Fruit fly (Drosophila melanogaster) whole organism, embryonic: ENCODE data around the gene CG8891.

Experiments used
- Abd-B ChIP-seq: fragments of 200-800 bp; sonication (Bioruptor generic); optimal IDR thresholded peaks from 2 replicates; lab custom pipeline; 2018; ENCODE audit warnings: missing biosample characterization, mild to moderate bottlenecking, missing genetic modification characterization, moderate library complexity
- Atf-2 ChIP-seq: fragments of 200-800 bp; sonication (Bioruptor generic); optimal IDR thresholded peaks from 2 replicates; lab custom pipeline; 2016; ENCODE audit warnings: missing biosample characterization, missing genetic modification characterization
- Awh ChIP-seq: fragments of 200-800 bp; sonication (Bioruptor generic); IDR thresholded peaks from 2 replicates; pipeline ENCODE4, ENCODE4 v1.3.6; 2022; ENCODE audit warnings: missing biosample characterization, missing genetic modification characterization
- CG10147 ChIP-seq: fragments of 200-800 bp; sonication (Bioruptor generic); optimal IDR thresholded peaks from 2 replicates; lab custom pipeline; 2019; ENCODE audit warnings: missing biosample characterization, mild to moderate bottlenecking, missing genetic modification characterization, moderate library complexity
- CG10321 ChIP-seq: fragments of 200-800 bp; sonication (Bioruptor generic); IDR thresholded peaks from 2 replicates; pipeline ENCODE4 v1.3.6; 2022; ENCODE audit warnings: missing biosample characterization, missing genetic modification characterization
- CG11560 ChIP-seq: fragments of 200-800 bp; sonication (Bioruptor generic); IDR thresholded peaks from 3 replicates; pipeline ENCODE4 v1.3.6; 2022; ENCODE audit warnings: missing biosample characterization, missing genetic modification characterization
- CG11695 ChIP-seq: fragments of 200-800 bp; sonication (Bioruptor generic); IDR thresholded peaks from 3 replicates; pipeline ENCODE4 v1.3.6; 2022; ENCODE audit warnings: missing biosample characterization, missing genetic modification characterization
- CG12104 ChIP-seq: fragments of 200-800 bp; sonication (Bioruptor generic); optimal IDR thresholded peaks from 3 replicates; lab custom pipeline; 2016; ENCODE audit warnings: missing biosample characterization, missing genetic modification characterization
- CG12659 ChIP-seq: fragments of 200-800 bp; sonication (Bioruptor generic); optimal IDR thresholded peaks from 3 replicates; lab custom pipeline; 2017; ENCODE audit warnings: mild to moderate bottlenecking, missing biosample characterization, missing genetic modification reagents, missing genetic modification characterization
- CG16863 ChIP-seq: fragments of 200-800 bp; sonication (Bioruptor generic); optimal IDR thresholded peaks from 3 replicates; lab custom pipeline; 2016; ENCODE audit warnings: missing biosample characterization, missing genetic modification characterization
- CG17912 ChIP-seq: fragments of 200-800 bp; sonication (Bioruptor generic); optimal IDR thresholded peaks from 2 replicates; lab custom pipeline; 2018; ENCODE audit warnings: missing biosample characterization, mild to moderate bottlenecking, missing genetic modification characterization
- CG31441 ChIP-seq: fragments of 200-800 bp; sonication (Bioruptor generic); IDR thresholded peaks from 2 replicates; pipeline ENCODE4 v1.3.6; 2022; ENCODE audit warnings: missing biosample characterization, missing genetic modification characterization
- CG32767 ChIP-seq: fragments of 200-800 bp; sonication (Bioruptor generic); IDR thresholded peaks from 2 replicates; pipeline ENCODE4 v1.3.6; 2022; ENCODE audit warnings: missing biosample characterization, missing genetic modification characterization
- CG3726 ChIP-seq: fragments of 200-800 bp; sonication (Bioruptor generic); IDR thresholded peaks from 3 replicates; pipeline ENCODE4, ENCODE4 v1.3.6; 2022; ENCODE audit warnings: missing biosample characterization, missing genetic modification characterization
- CG4617 ChIP-seq: fragments of 200-800 bp; sonication (Bioruptor generic); optimal IDR thresholded peaks from 3 replicates; lab custom pipeline; 2016; ENCODE audit warnings: missing biosample characterization, missing genetic modification characterization, borderline replicate concordance
- CG6175 ChIP-seq: fragments of 200-800 bp; sonication (Bioruptor generic); IDR thresholded peaks from 3 replicates; pipeline ENCODE4 v1.3.6; 2022; ENCODE audit warnings: missing biosample characterization, missing genetic modification characterization
- CG7928 ChIP-seq: fragments of 200-800 bp; sonication (Bioruptor generic); optimal IDR thresholded peaks from 2 replicates; lab custom pipeline; 2017; ENCODE audit warnings: missing biosample characterization, mild to moderate bottlenecking, missing genetic modification characterization
- CG7987 ChIP-seq: fragments of 200-800 bp; sonication (Bioruptor generic); optimal IDR thresholded peaks from 2 replicates; lab custom pipeline; 2018; ENCODE audit warnings: missing biosample characterization, mild to moderate bottlenecking, missing genetic modification characterization, moderate library complexity
- CG8478 ChIP-seq: fragments of >200 bp; optimal IDR thresholded peaks from 2 replicates; lab custom pipeline; 2018
- CrebB ChIP-seq: fragments of 200-800 bp; sonication (Bioruptor generic); optimal IDR thresholded peaks from 3 replicates; lab custom pipeline; 2018; ENCODE audit warnings: missing biosample characterization, mild to moderate bottlenecking, missing genetic modification characterization
- Dad ChIP-seq: fragments of 200-800 bp; sonication (Bioruptor generic); optimal IDR thresholded peaks from 3 replicates; lab custom pipeline; 2016; ENCODE audit warnings: missing biosample characterization, missing genetic modification characterization
- Dfd ChIP-seq, 2 experiments: fragments of >200 bp; optimal IDR thresholded peaks; 2 replicates each; lab custom pipeline; 2017; ENCODE audit warnings: missing biosample characterization in 2 of 2, missing genetic modification characterization in 2 of 2
- Dll ChIP-seq: fragments of 200-800 bp; sonication (Bioruptor generic); IDR thresholded peaks from 4 replicates; pipeline ENCODE4 v1.3.6; 2022; ENCODE audit warnings: missing biosample characterization, missing genetic modification characterization; ENCODE audit not compliant: partially characterized antibody
- Fer3 ChIP-seq: fragments of 200-800 bp; sonication (Bioruptor generic); optimal IDR thresholded peaks from 2 replicates; lab custom pipeline; 2018; ENCODE audit warnings: missing biosample characterization, mild to moderate bottlenecking, missing genetic modification characterization, moderate library complexity
- Hr3 ChIP-seq: fragments of 200-800 bp; sonication (Bioruptor generic); optimal IDR thresholded peaks from 3 replicates; lab custom pipeline; 2016; ENCODE audit warnings: missing biosample characterization, missing genetic modification characterization
- Myb ChIP-seq: fragments of 200-800 bp; sonication (Bioruptor generic); optimal IDR thresholded peaks from 2 replicates; lab custom pipeline; 2016; ENCODE audit warnings: missing biosample characterization, missing genetic modification characterization
- Taf1 ChIP-seq: fragments of 200-800 bp; sonication (Bioruptor generic); IDR thresholded peaks from 2 replicates; pipeline ENCODE4 v1.3.6; 2022; ENCODE audit warnings: missing biosample characterization, missing genetic modification characterization
- Xbp1 ChIP-seq: fragments of 200-800 bp; sonication (Bioruptor generic); optimal IDR thresholded peaks from 3 replicates; lab custom pipeline; 2016; ENCODE audit warnings: missing biosample characterization, mild to moderate bottlenecking, missing genetic modification characterization
- ara ChIP-seq: fragments of 200-800 bp; sonication (Bioruptor generic); IDR thresholded peaks from 2 replicates; pipeline ENCODE4 v1.3.6; 2022; ENCODE audit warnings: missing biosample characterization, missing genetic modification characterization
- ash1 ChIP-seq: fragments of 200-800 bp; sonication (Bioruptor generic); optimal IDR thresholded peaks from 2 replicates; lab custom pipeline; 2018; ENCODE audit warnings: missing biosample characterization, mild to moderate bottlenecking, missing genetic modification characterization
- az2 ChIP-seq: fragments of 200-800 bp; sonication (Bioruptor generic); optimal IDR thresholded peaks from 3 replicates; lab custom pipeline; 2016; ENCODE audit warnings: missing biosample characterization, missing genetic modification characterization
- bbx ChIP-seq: fragments of 200-800 bp; sonication (Bioruptor generic); IDR thresholded peaks from 2 replicates; pipeline ENCODE4 v1.3.6; 2022; ENCODE audit warnings: missing biosample characterization, missing genetic modification characterization; ENCODE audit not compliant: partially characterized antibody
- chinmo ChIP-seq: fragments of 200-800 bp; sonication (Bioruptor generic); IDR thresholded peaks from 4 replicates; pipeline ENCODE4 v1.3.6; 2022; ENCODE audit warnings: missing biosample characterization, missing genetic modification characterization; ENCODE audit not compliant: partially characterized antibody
- chn ChIP-seq: fragments of 200-800 bp; sonication (Bioruptor generic); optimal IDR thresholded peaks from 2 replicates; lab custom pipeline; 2016; ENCODE audit warnings: missing biosample characterization, missing genetic modification characterization
- crol ChIP-seq: fragments of 200-800 bp; sonication (Bioruptor generic); IDR thresholded peaks from 2 replicates; pipeline ENCODE4 v1.3.6; 2022; ENCODE audit warnings: missing biosample characterization, missing genetic modification characterization
- da ChIP-seq: fragments of 200-800 bp; sonication (Bioruptor generic); optimal IDR thresholded peaks from 2 replicates; lab custom pipeline; 2016; ENCODE audit warnings: missing biosample characterization, missing genetic modification characterization
- dysf ChIP-seq: fragments of 200-800 bp; sonication (Bioruptor generic); IDR thresholded peaks from 3 replicates; pipeline ENCODE4 v1.3.6; 2022; ENCODE audit warnings: missing biosample characterization, missing genetic modification characterization
- eve ChIP-seq, 2 experiments: fragments of >200 bp; optimal IDR thresholded peaks; 2 replicates each; lab custom pipeline; 2017; ENCODE audit warnings: missing biosample characterization in 2 of 2, missing genetic modification characterization in 2 of 2
- fu2 ChIP-seq: fragments of 200-800 bp; sonication (Bioruptor generic); optimal IDR thresholded peaks from 2 replicates; lab custom pipeline; 2016; ENCODE audit warnings: missing biosample characterization, missing genetic modification characterization
- hbn ChIP-seq: fragments of 200-800 bp; sonication (Bioruptor generic); IDR thresholded peaks from 2 replicates; pipeline ENCODE4 v1.3.6; 2022; ENCODE audit warnings: missing biosample characterization, missing genetic modification characterization; ENCODE audit not compliant: partially characterized antibody
- kni ChIP-seq: fragments of 200-800 bp; sonication (Bioruptor generic); optimal IDR thresholded peaks from 3 replicates; lab custom pipeline; 2017; ENCODE audit warnings: mild to moderate bottlenecking, missing biosample characterization, missing genetic modification reagents, missing genetic modification characterization
- mam ChIP-seq: fragments of 200-800 bp; sonication (Bioruptor generic); optimal IDR thresholded peaks from 3 replicates; lab custom pipeline; 2016; ENCODE audit warnings: missing biosample characterization, missing genetic modification characterization
- nau ChIP-seq: fragments of 200-800 bp; sonication (Bioruptor generic); optimal IDR thresholded peaks from 3 replicates; lab custom pipeline; 2017; ENCODE audit warnings: missing biosample characterization, mild to moderate bottlenecking, missing genetic modification characterization, missing genetic modification reagents
- nmo ChIP-seq: fragments of 200-800 bp; sonication (Bioruptor generic); optimal IDR thresholded peaks from 2 replicates; lab custom pipeline; 2018; ENCODE audit warnings: missing biosample characterization, mild to moderate bottlenecking, missing genetic modification characterization, moderate library complexity
- seq ChIP-seq: fragments of 200-800 bp; sonication (Bioruptor generic); IDR thresholded peaks from 2 replicates; pipeline ENCODE4 v1.3.6; 2022; ENCODE audit warnings: missing biosample characterization, missing genetic modification characterization
- tup ChIP-seq: fragments of 200-800 bp; sonication (Bioruptor generic); optimal IDR thresholded peaks from 2 replicates; lab custom pipeline; 2016; ENCODE audit warnings: missing biosample characterization, mild to moderate bottlenecking, missing genetic modification characterization, moderate library complexity
- usp ChIP-seq: fragments of >200 bp; optimal IDR thresholded peaks from 2 replicates; lab custom pipeline; 2017; ENCODE audit warnings: missing biosample characterization, missing genetic modification characterization
- vvl ChIP-seq: fragments of 200-800 bp; sonication (Bioruptor generic); IDR thresholded peaks from 2 replicates; pipeline ENCODE4 v1.3.6; 2022; ENCODE audit warnings: missing biosample characterization, missing genetic modification characterization
- wor ChIP-seq: fragments of 200-800 bp; sonication (Bioruptor generic); IDR thresholded peaks from 2 replicates; pipeline ENCODE4 v1.3.6; 2022; ENCODE audit warnings: missing biosample characterization, missing genetic modification characterization
- zfh2 ChIP-seq: fragments of 200-800 bp; sonication (Bioruptor generic); optimal IDR thresholded peaks from 2 replicates; lab custom pipeline; 2016; ENCODE audit warnings: missing biosample characterization, missing genetic modification characterization

CG8891 gene

DNA sequence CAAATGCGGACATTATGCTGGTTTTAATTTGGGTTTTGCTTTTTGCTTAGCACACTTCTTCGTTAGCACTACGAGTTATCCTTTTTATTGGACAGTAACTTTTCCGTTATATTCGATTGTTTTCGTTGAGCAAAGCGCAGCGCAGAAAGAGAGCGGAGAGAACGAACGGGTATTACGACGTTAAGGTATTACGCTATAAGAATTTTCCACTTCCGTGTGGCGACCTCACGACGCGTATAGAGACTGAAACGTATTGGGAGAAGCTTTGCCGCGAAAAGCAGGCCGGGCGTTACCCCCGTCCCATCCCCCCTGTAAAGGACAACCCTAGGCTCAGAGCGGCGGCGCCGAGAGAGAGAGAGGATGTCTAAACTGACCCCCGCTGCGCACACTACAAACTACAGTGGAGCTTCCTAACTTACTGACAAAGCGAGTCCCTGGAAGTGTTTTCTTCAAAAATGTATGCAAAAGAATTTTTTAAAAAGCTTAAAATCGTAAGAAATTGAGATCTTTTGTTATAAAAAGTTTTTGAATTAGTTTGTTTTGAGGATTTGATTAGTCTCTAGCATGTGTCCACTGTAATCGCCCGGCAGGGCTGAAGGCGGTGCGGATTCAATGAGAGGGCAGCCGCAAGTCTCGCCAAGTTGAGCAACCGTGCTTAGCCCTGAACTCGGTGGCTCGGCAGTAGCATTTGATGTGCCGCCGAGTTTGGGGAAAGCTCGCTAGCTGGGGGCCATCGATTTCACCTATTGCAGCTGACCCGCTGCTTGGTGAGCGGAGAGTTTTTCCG is 25.7 kb upstream of the CG8891 start (continued):
- TF ChIP-seq chinmo (no peak), zfh2 (peak; percentile 95), wor (GFP tag; lab: Robert Waterston, UW) (peak; percentile 90), Dad (GFP tag; lab: Kevin White, UChicago) (peak; percentile 94), CG8478 (lab: Kevin White, UChicago) (no peak), da (GFP tag; lab: Kevin White, UChicago) (peak; percentile 78), Abd-B (GFP tag; lab: Kevin White, UChicago) (peak; percentile 91), Dll (no peak), CG11560 (tag; lab: Robert Waterston, UW) (peak; percentile 85), Dfd (GFP tag; optimal IDR thresholded peaks at IDR 0.05; lab: Kevin White, UChicago) (no peak), ara (GFP tag; lab: Robert Waterston, UW) (peak; percentile 92), Awh (peak; percentile 96), nau (GFP tag; lab: Kevin White, UChicago) (peak; percentile 89), dysf (GFP tag; lab: Robert Waterston, UW) (peak; percentile 97), tup (GFP tag; lab: Kevin White, UChicago) (peak; percentile 90), Hr3 (GFP tag; lab: Kevin White, UChicago) (peak; percentile 92), Fer3 (tag; lab: Kevin White, UChicago) (peak; percentile 97), mam (GFP tag; lab: Kevin White, UChicago) (peak; percentile 98), CG4617 (peak; percentile 78), CG10321 (peak; percentile 65; the same call in 1 of the 2 replicates), Taf1 (GFP tag; lab: Robert Waterston, UW) (peak; percentile 94), Xbp1 (GFP tag; lab: Kevin White, UChicago) (peak; percentile 96), CG7987 (peak; percentile 89), CG17912 (GFP tag; lab: Kevin White, UChicago) (peak; percentile 51), az2 (GFP tag; lab: Kevin White, UChicago) (peak; percentile 94), chn (GFP tag; lab: Kevin White, UChicago) (peak; percentile 93), CG3726 (GFP tag; lab: Robert Waterston, UW) (peak; percentile 93), eve (GFP tag; optimal IDR thresholded peaks at IDR 0.05; lab: Kevin White, UChicago) (no peak), CG7928 (GFP tag; lab: Kevin White, UChicago) (peak; percentile 80), CG32767 (GFP tag; lab: Robert Waterston, UW) (peak; percentile 93), CG12104 (GFP tag; lab: Kevin White, UChicago) (peak; percentile 89), nmo (GFP tag; lab: Kevin White, UChicago) (peak; percentile 92), CG10147 (GFP tag; lab: Kevin White, UChicago) (peak; percentile 96), CG6175 (peak; percentile 93), usp (GFP tag; lab: Kevin White, UChicago) (no peak), CG11695 (peak; percentile 96), kni (GFP tag; lab: Kevin White, UChicago) (peak; percentile 47), CG12659 (peak; percentile 96), seq (GFP tag; lab: Robert Waterston, UW) (peak; percentile 96), fu2 (peak; percentile 95), ash1 (GFP tag; lab: Kevin White, UChicago) (peak; percentile 79), hbn (no peak), Myb (peak; percentile 83), CrebB (tag; lab: Kevin White, UChicago) (peak; percentile 92), CG16863 (GFP tag; lab: Kevin White, UChicago) (peak; percentile 95), crol (GFP tag; lab: Robert Waterston, UW) (peak; percentile 78), bbx (GFP tag; lab: Robert Waterston, UW) (no peak), Atf-2 (GFP tag; lab: Kevin White, UChicago) (peak; percentile 90), vvl (GFP tag; lab: Robert Waterston, UW) (peak; percentile 98), CG31441 (peak; percentile 93)
